Fruit fly (Drosophila melanogaster) whole organism, embryonic: ENCODE measurements around the gene CG14253.

ENCODE experiments used
- Ada2b ChIP-seq: fragments of 200-800 bp; sonication (Bioruptor generic); IDR thresholded peaks from 2 replicates; pipeline ENCODE4 v1.3.6; 2022; ENCODE audit warnings: missing biosample characterization, missing genetic modification characterization
- Atf3 ChIP-seq: fragments of 200-800 bp; sonication (Bioruptor generic); optimal IDR thresholded peaks from 3 replicates; lab custom pipeline; 2016; ENCODE audit warnings: missing biosample characterization, missing genetic modification characterization
- CG10654 ChIP-seq: fragments of 200-800 bp; sonication (Bioruptor generic); optimal IDR thresholded peaks from 2 replicates; lab custom pipeline; 2016; ENCODE audit warnings: missing biosample characterization, missing genetic modification characterization
- CG11398 ChIP-seq: fragments of 200-800 bp; sonication (Bioruptor generic); optimal IDR thresholded peaks from 2 replicates; lab custom pipeline; 2016; ENCODE audit warnings: missing biosample characterization, missing genetic modification characterization
- CG13424 ChIP-seq: fragments of 200-800 bp; sonication (Bioruptor generic); optimal IDR thresholded peaks from 2 replicates; lab custom pipeline; 2019; ENCODE audit warnings: missing biosample characterization, mild to moderate bottlenecking, missing genetic modification characterization, moderate library complexity
- CG2202 ChIP-seq: fragments of 200-800 bp; sonication (Bioruptor generic); optimal IDR thresholded peaks from 2 replicates; lab custom pipeline; 2018; ENCODE audit warnings: missing biosample characterization, mild to moderate bottlenecking, missing genetic modification characterization
- CG30403 ChIP-seq: fragments of 200-800 bp; sonication (Bioruptor generic); optimal IDR thresholded peaks from 3 replicates; lab custom pipeline; 2016; ENCODE audit warnings: missing biosample characterization, missing genetic modification characterization
- CG31441 ChIP-seq: fragments of 200-800 bp; sonication (Bioruptor generic); IDR thresholded peaks from 2 replicates; pipeline ENCODE4 v1.3.6; 2022; ENCODE audit warnings: missing biosample characterization, missing genetic modification characterization
- CG32772 ChIP-seq: fragments of 200-800 bp; sonication (Bioruptor generic); IDR thresholded peaks from 2 replicates; pipeline ENCODE4 v1.3.6; 2022; ENCODE audit warnings: missing biosample characterization, missing genetic modification characterization
- CG34224 ChIP-seq: fragments of 200-800 bp; sonication (Bioruptor generic); IDR thresholded peaks from 3 replicates; pipeline ENCODE4 v1.3.6; 2022; ENCODE audit warnings: missing biosample characterization, missing genetic modification characterization; ENCODE audit not compliant: partially characterized antibody
- CG34376 ChIP-seq: fragments of 200-800 bp; sonication (Bioruptor generic); optimal IDR thresholded peaks from 2 replicates; lab custom pipeline; 2018; ENCODE audit warnings: missing biosample characterization, mild to moderate bottlenecking, missing genetic modification characterization
- CG4404 ChIP-seq: fragments of 200-800 bp; sonication (Bioruptor generic); IDR thresholded peaks from 2 replicates; pipeline ENCODE4 v1.3.6; 2022; ENCODE audit warnings: missing biosample characterization, missing genetic modification characterization
- CG4617 ChIP-seq: fragments of 200-800 bp; sonication (Bioruptor generic); optimal IDR thresholded peaks from 3 replicates; lab custom pipeline; 2016; ENCODE audit warnings: missing biosample characterization, missing genetic modification characterization, borderline replicate concordance
- CG5245 ChIP-seq: fragments of 200-800 bp; sonication (Bioruptor generic); optimal IDR thresholded peaks from 3 replicates; lab custom pipeline; 2016; ENCODE audit warnings: missing biosample characterization, missing genetic modification characterization
- CG7839 ChIP-seq: fragments of 200-800 bp; sonication (Bioruptor generic); optimal IDR thresholded peaks from 3 replicates; lab custom pipeline; 2018; ENCODE audit warnings: missing biosample characterization, mild to moderate bottlenecking, missing genetic modification characterization, moderate library complexity
- CG7963 ChIP-seq: fragments of 200-800 bp; sonication (Bioruptor generic); IDR thresholded peaks from 3 replicates; pipeline ENCODE4 v1.3.6; 2022; ENCODE audit warnings: missing biosample characterization, missing genetic modification characterization; ENCODE audit not compliant: partially characterized antibody
- CG8290 ChIP-seq, 3 experiments: fragments of 200-800 bp; sonication (Bioruptor generic); optimal IDR thresholded peaks; 2 replicates each; lab custom pipeline; 2016 to 2019; ENCODE audit warnings: missing biosample characterization in 3 of 3, missing genetic modification characterization in 3 of 3, mild to moderate bottlenecking in 2 of 3, moderate library complexity in 1 of 3
- CoRest ChIP-seq: fragments of 200-800 bp; sonication (Bioruptor generic); optimal IDR thresholded peaks from 3 replicates; lab custom pipeline; 2018; ENCODE audit warnings: missing biosample characterization, mild to moderate bottlenecking, missing genetic modification characterization, moderate library complexity
- Dll ChIP-seq: fragments of 200-800 bp; sonication (Bioruptor generic); IDR thresholded peaks from 4 replicates; pipeline ENCODE4 v1.3.6; 2022; ENCODE audit warnings: missing biosample characterization, missing genetic modification characterization; ENCODE audit not compliant: partially characterized antibody
- Fer2 ChIP-seq: fragments of 200-800 bp; sonication (Bioruptor generic); optimal IDR thresholded peaks from 2 replicates; lab custom pipeline; 2018; ENCODE audit warnings: missing biosample characterization, mild to moderate bottlenecking, missing genetic modification characterization, moderate library complexity
- Hr78 ChIP-seq, 2 experiments: fragments of 200-800 bp in 1 of 2; fragments of >200 bp in 1 of 2; sonication (Bioruptor generic) in 1 of 2; optimal IDR thresholded peaks; 2 replicates each; lab custom pipeline; 2017 to 2019; ENCODE audit warnings: missing biosample characterization in 2 of 2, missing genetic modification characterization in 2 of 2, mild to moderate bottlenecking in 1 of 2, moderate library complexity in 1 of 2
- Jarid2 ChIP-seq: fragments of 200-800 bp; sonication (Bioruptor generic); optimal IDR thresholded peaks from 3 replicates; lab custom pipeline; 2017; ENCODE audit warnings: mild to moderate bottlenecking, missing biosample characterization, missing genetic modification reagents, missing genetic modification characterization
- Kr ChIP-seq: fragments of 200-800 bp; sonication (Bioruptor generic); optimal IDR thresholded peaks from 2 replicates; lab custom pipeline; 2017; ENCODE audit warnings: missing biosample characterization, mild to moderate bottlenecking, missing genetic modification characterization
- Lpt ChIP-seq: fragments of >200 bp; optimal IDR thresholded peaks from 2 replicates; lab custom pipeline; 2018; ENCODE audit warnings: missing biosample characterization, missing genetic modification characterization
- Myb ChIP-seq: fragments of 200-800 bp; sonication (Bioruptor generic); optimal IDR thresholded peaks from 2 replicates; lab custom pipeline; 2016; ENCODE audit warnings: missing biosample characterization, missing genetic modification characterization
- NFAT ChIP-seq: fragments of 200-800 bp; sonication (Bioruptor generic); IDR thresholded peaks from 2 replicates; pipeline ENCODE4 v1.3.6; 2022; ENCODE audit warnings: missing biosample characterization, missing genetic modification characterization
- Nf-YA ChIP-seq: fragments of 200-800 bp; sonication (Bioruptor generic); IDR thresholded peaks from 2 replicates; pipeline ENCODE4 v1.3.6; 2022; ENCODE audit warnings: missing biosample characterization, missing genetic modification characterization
- Nf-YC ChIP-seq: fragments of 200-800 bp; optimal IDR thresholded peaks from 3 replicates; lab custom pipeline; 2019; ENCODE audit warnings: missing biosample characterization, mild to moderate bottlenecking, missing genetic modification characterization, moderate library complexity
- Oli ChIP-seq: fragments of 200-800 bp; sonication (Bioruptor generic); optimal IDR thresholded peaks from 2 replicates; lab custom pipeline; 2018; ENCODE audit warnings: missing biosample characterization, mild to moderate bottlenecking, missing genetic modification characterization, moderate library complexity
- Scr ChIP-seq: fragments of 200-800 bp; sonication (Bioruptor generic); IDR thresholded peaks from 2 replicates; pipeline ENCODE4 v1.3.6; 2022; ENCODE audit warnings: missing biosample characterization, missing genetic modification characterization; ENCODE audit not compliant: partially characterized antibody
- Side ChIP-seq: fragments of 200-800 bp; sonication (Bioruptor generic); optimal IDR thresholded peaks from 2 replicates; lab custom pipeline; 2016; ENCODE audit warnings: missing biosample characterization, missing genetic modification characterization
- bbx ChIP-seq: fragments of 200-800 bp; sonication (Bioruptor generic); IDR thresholded peaks from 2 replicates; pipeline ENCODE4 v1.3.6; 2022; ENCODE audit warnings: missing biosample characterization, missing genetic modification characterization; ENCODE audit not compliant: partially characterized antibody
- chinmo ChIP-seq: fragments of 200-800 bp; sonication (Bioruptor generic); IDR thresholded peaks from 4 replicates; pipeline ENCODE4 v1.3.6; 2022; ENCODE audit warnings: missing biosample characterization, missing genetic modification characterization; ENCODE audit not compliant: partially characterized antibody
- chm ChIP-seq: fragments of 200-800 bp; sonication (Bioruptor generic); IDR thresholded peaks from 2 replicates; pipeline ENCODE4 v1.3.6; 2022; ENCODE audit warnings: missing biosample characterization, missing genetic modification characterization
- crol ChIP-seq: fragments of 200-800 bp; sonication (Bioruptor generic); IDR thresholded peaks from 2 replicates; pipeline ENCODE4 v1.3.6; 2022; ENCODE audit warnings: missing biosample characterization, missing genetic modification characterization
- crp ChIP-seq, 2 experiments: fragments of 200-800 bp; sonication (Bioruptor generic); optimal IDR thresholded peaks; 2 replicates in 1 of 2; 3 replicates in 1 of 2; lab custom pipeline; 2017; ENCODE audit warnings: missing biosample characterization in 2 of 2, missing genetic modification characterization in 2 of 2, mild to moderate bottlenecking in 1 of 2, moderate library complexity in 1 of 2
- eyg ChIP-seq: fragments of 200-800 bp; sonication (Bioruptor generic); optimal IDR thresholded peaks from 3 replicates; lab custom pipeline; 2016; ENCODE audit warnings: missing biosample characterization, missing genetic modification characterization
- fu2 ChIP-seq: fragments of 200-800 bp; sonication (Bioruptor generic); optimal IDR thresholded peaks from 2 replicates; lab custom pipeline; 2016; ENCODE audit warnings: missing biosample characterization, missing genetic modification characterization
- nerfin-1 ChIP-seq: fragments of 200-800 bp; sonication (Bioruptor generic); optimal IDR thresholded peaks from 3 replicates; lab custom pipeline; 2019; ENCODE audit warnings: missing biosample characterization, mild to moderate bottlenecking, missing genetic modification characterization, moderate library complexity
- otp ChIP-seq: fragments of 200-800 bp; sonication (Bioruptor generic); IDR thresholded peaks from 3 replicates; pipeline ENCODE4, ENCODE4 v1.3.6; 2022; ENCODE audit warnings: missing biosample characterization, missing genetic modification characterization
- repo ChIP-seq: fragments of 200-800 bp; sonication (Bioruptor generic); optimal IDR thresholded peaks from 2 replicates; lab custom pipeline; 2016; ENCODE audit warnings: missing biosample characterization, missing genetic modification characterization
- rib ChIP-seq: fragments of 200-800 bp; sonication (Bioruptor generic); IDR thresholded peaks from 2 replicates; pipeline ENCODE4 v1.3.6; 2022; ENCODE audit warnings: missing biosample characterization, missing genetic modification characterization
- sd ChIP-seq: fragments of 200-800 bp; sonication (Bioruptor generic); optimal IDR thresholded peaks from 3 replicates; lab custom pipeline; 2018; ENCODE audit warnings: missing biosample characterization, mild to moderate bottlenecking, missing genetic modification characterization, moderate library complexity
- sens ChIP-seq: fragments of 200-800 bp; sonication (Bioruptor generic); peaks from one replicate; lab custom pipeline; 2016; ENCODE audit warnings: missing biosample characterization, missing genetic modification characterization
- slbo ChIP-seq: fragments of 200-800 bp; sonication (Bioruptor generic); IDR thresholded peaks from 2 replicates; pipeline ENCODE4 v1.3.6; 2022; ENCODE audit warnings: missing biosample characterization, missing genetic modification characterization
- slou ChIP-seq: fragments of 200-800 bp; sonication (Bioruptor generic); optimal IDR thresholded peaks from 3 replicates; lab custom pipeline; 2016; ENCODE audit warnings: missing biosample characterization, missing genetic modification characterization
- sqz ChIP-seq: fragments of 200-800 bp; sonication (Bioruptor generic); optimal IDR thresholded peaks from 3 replicates; lab custom pipeline; 2018; ENCODE audit warnings: missing biosample characterization, mild to moderate bottlenecking, missing genetic modification characterization
- tgo ChIP-seq: fragments of 200-800 bp; sonication (Bioruptor generic); IDR thresholded peaks from 3 replicates; pipeline ENCODE4 v1.3.6; 2022; ENCODE audit warnings: missing biosample characterization, missing genetic modification characterization
- zf30C ChIP-seq: fragments of 200-800 bp; sonication (Bioruptor generic); optimal IDR thresholded peaks from 3 replicates; lab custom pipeline; 2018; ENCODE audit warnings: missing biosample characterization, mild to moderate bottlenecking, missing genetic modification characterization

Gene CG14253

dm6 chr3R:26966794-26967323, 11.5 kb upstream of the CG14253 start, which contains the start of gene CG5521 (continued):
- TF ChIP-seq slbo (GFP tag; lab: Robert Waterston, UW) (peak; percentile 25; the same call in 1 of the 2 replicates), Fer2 (no peak), Atf3 (GFP tag; lab: Kevin White, UChicago) (no peak), sqz (peak; percentile 62), Side (peak; percentile 13), bbx (GFP tag; lab: Robert Waterston, UW) (peak; percentile 45), CG31441 (GFP tag; lab: Robert Waterston, UW) (no peak), repo (GFP tag; lab: Kevin White, UChicago) (no peak), nerfin-1 (tag; lab: Kevin White, UChicago) (peak; percentile 3), CG30403 (GFP tag; lab: Kevin White, UChicago) (no peak), CG34224 (GFP tag; lab: Robert Waterston, UW) (0 out of 3 replicates have a peak, but pooled peaks have one; percentile 48), CG4404 (GFP tag; lab: Robert Waterston, UW) (no peak), fu2 (GFP tag; lab: Kevin White, UChicago) (no peak), Myb (GFP tag; lab: Kevin White, UChicago) (peak; percentile 88), tgo (GFP tag; lab: Robert Waterston, UW) (no peak), CG7839 (tag; lab: Kevin White, UChicago) (peak; percentile 7), Kr (GFP tag; lab: Kevin White, UChicago) (no peak), CG2202 (tag; lab: Kevin White, UChicago) (no peak), NFAT (no peak), Scr (GFP tag; lab: Robert Waterston, UW) (peak; percentile 45), CG13424 (tag; lab: Kevin White, UChicago) (no peak), Nf-YA (GFP tag; lab: Robert Waterston, UW) (no peak), CG11398 (no peak), Ada2b (no peak), CG32772 (GFP tag; lab: Robert Waterston, UW) (peak; percentile 50; the same call in 1 of the 2 replicates), Dll (GFP tag; lab: Robert Waterston, UW) (peak; percentile 33; the same call in 2 of the 4 replicates), CG34376 (GFP tag; lab: Kevin White, UChicago) (peak; percentile 5), slou (GFP tag; lab: Kevin White, UChicago) (no peak), chinmo (GFP tag; lab: Robert Waterston, UW) (0 out of 4 replicates have a peak, but pooled peaks have one; percentile 71), rib (GFP tag; lab: Robert Waterston, UW) (peak; percentile 48; the same call in 1 of the 2 replicates), CoRest (tag; lab: Kevin White, UChicago) (no peak), Hr78 (GFP tag; optimal IDR thresholded peaks at IDR 0.05; lab: Kevin White, UChicago) (no peak), chm (GFP tag; lab: Robert Waterston, UW) (peak; percentile 20; the same call in 1 of the 2 replicates), CG10654 (GFP tag; lab: Kevin White, UChicago) (no peak), Jarid2 (no peak), crol (GFP tag; lab: Robert Waterston, UW) (peak; percentile 98), zf30C (no peak), sens (peak; percentile 67), Oli (no peak), Nf-YC (peak; percentile 11), sd (tag; lab: Kevin White, UChicago) (peak; percentile 21), Lpt (GFP tag; lab: Kevin White, UChicago) (no peak), crp (GFP tag; optimal IDR thresholded peaks at IDR 0.05; lab: Kevin White, UChicago) (no peak), CG8290 (GFP tag; optimal IDR thresholded peaks at IDR 0.05; lab: Kevin White, UChicago) (no peak), CG8290 (tag; optimal IDR thresholded peaks at IDR 0.05; lab: Kevin White, UChicago) (peak in 1 of 2 experiments; percentile 32), CG4617 (GFP tag; lab: Kevin White, UChicago) (peak; percentile 78), eyg (GFP tag; lab: Kevin White, UChicago) (no peak), CG5245 (GFP tag; lab: Kevin White, UChicago) (no peak), CG7963 (GFP tag; lab: Robert Waterston, UW) (0 out of 3 replicates have a peak, but pooled peaks have one; percentile 43), otp (GFP tag; lab: Robert Waterston, UW) (no peak)
